Fruit fly (Drosophila melanogaster): ENCODE measurements around the gene CG9953.

Gene CG9953

dm6 chr3L:7009886-7010285, 40.4 kb downstream of the CG9953 start:
- no peak for TF ChIP-seq Snoo (tag; optimal IDR thresholded peaks at IDR 0.05)
- TF ChIP-seq CG9948 (tag; optimal IDR thresholded peaks at IDR 0.05), result no peak
- no peak for TF ChIP-seq CG8159 (tag; optimal IDR thresholded peaks at IDR 0.05)
- TF ChIP-seq CG13204 (GFP tag; optimal IDR thresholded peaks at IDR 0.05), result no peak
- no peak for TF ChIP-seq Ets98B (GFP tag; IDR thresholded peaks at IDR 0.05)
- TF ChIP-seq CG14655 (GFP tag; optimal IDR thresholded peaks at IDR 0.05), result no peak
- no peak for TF ChIP-seq CG12605 (GFP tag; IDR thresholded peaks at IDR 0.05)
- no peak for TF ChIP-seq CG10348 (GFP tag; IDR thresholded peaks at IDR 0.05)
- TF ChIP-seq CG8301 (tag; optimal IDR thresholded peaks at IDR 0.05), result no peak
- TF ChIP-seq EcR (GFP tag; optimal IDR thresholded peaks at IDR 0.05), result no peak
- TF ChIP-seq rn (GFP tag; IDR thresholded peaks at IDR 0.05), result no peak
- TF ChIP-seq CG4496 (GFP tag; IDR thresholded peaks at IDR 0.05), result no peak
- TF ChIP-seq fd96Ca (GFP tag; IDR thresholded peaks at IDR 0.05), result no peak

- no peak for TF ChIP-seq CG8301 (tag; optimal IDR thresholded peaks at IDR 0.05)
These were observed 42.8 kb downstream of the CG9953 start for dm6 chr3L:7012271-7012670.

- TF ChIP-seq CG12605 (GFP tag; IDR thresholded peaks at IDR 0.05) (no peak), CG17806 (tag; optimal IDR thresholded peaks at IDR 0.05) (no peak), D1 (tag; optimal IDR thresholded peaks at IDR 0.05) (no peak), Pif1A (GFP tag; optimal IDR thresholded peaks at IDR 0.05) (peak; percentile 23), Ets98B (GFP tag; IDR thresholded peaks at IDR 0.05) (peak; percentile 72), CG4496 (GFP tag; IDR thresholded peaks at IDR 0.05) (peak; percentile 81), CG13204 (GFP tag; optimal IDR thresholded peaks at IDR 0.05) (no peak), fd96Ca (GFP tag; IDR thresholded peaks at IDR 0.05) (peak; percentile 49; the same call in 1 of the 3 replicates), CG8159 (tag; optimal IDR thresholded peaks at IDR 0.05) (no peak), CG15710 (tag; optimal IDR thresholded peaks at IDR 0.05) (no peak), CG14655 (GFP tag; optimal IDR thresholded peaks at IDR 0.05) (no peak), CG32121 (GFP tag; IDR thresholded peaks at IDR 0.05) (peak; percentile 65), Snoo (tag; optimal IDR thresholded peaks at IDR 0.05) (no peak), CG34367 (tag; optimal IDR thresholded peaks at IDR 0.05) (no peak), CG10348 (GFP tag; IDR thresholded peaks at IDR 0.05) (no peak)
These were observed 44.3 kb downstream of the CG9953 start for dm6 chr3L:7013568-7014305.

All from whole organism, pupa.